ENCODE assay signal across 2 fruit fly cellular contexts in genomic region chrX:11441829-11442634, dm6.
TF ChIP-seq lines count a peak whose summit lies in the region.

Gene Sk1 (plus strand): TSS chrX:11442539.

TF ChIP-seq in whole organism, embryonic, 481 proteins besides CTCF, POLR2A, EP300 and RAD21 (continued from another document):
- TF ChIP-seq Hr51 (GFP tag; optimal IDR thresholded peaks at IDR 0.05; lab: Kevin White, UChicago) (peak in 1 of 2 experiments; percentile 4), CG11504 (tag; optimal IDR thresholded peaks at IDR 0.05; lab: Kevin White, UChicago) (peak; percentile 17), pan (optimal IDR thresholded peaks at IDR 0.05; lab: Kevin White, UChicago) (no peak), pan (GFP tag; optimal IDR thresholded peaks at IDR 0.05 in 1 of 2, IDR thresholded peaks at IDR 0.05 in 1 of 2) (peak in 1 of 2 experiments; percentile 11), CG13894 (tag; optimal IDR thresholded peaks at IDR 0.05; lab: Kevin White, UChicago) (peak; percentile 22), CG9932 (GFP tag; IDR thresholded peaks at IDR 0.05; lab: Robert Waterston, UW) (peak; percentile 41; the same call in 1 of the 2 replicates), Drgx (GFP tag; IDR thresholded peaks at IDR 0.05; lab: Robert Waterston, UW) (0 out of 2 replicates have a peak, but pooled peaks have one; percentile 51), dpn (GFP tag; optimal IDR thresholded peaks at IDR 0.05; lab: Kevin White, UChicago) (peak in 1 of 2 experiments; percentile 3), Eip74EF (GFP tag; optimal IDR thresholded peaks at IDR 0.05; lab: Kevin White, UChicago) (peak in 1 of 2 experiments; percentile 3), lab (GFP tag; optimal IDR thresholded peaks at IDR 0.05; lab: Kevin White, UChicago) (peak; percentile 21), ci (GFP tag; IDR thresholded peaks at IDR 0.05; lab: Robert Waterston, UW) (peak; percentile 53; the same call in 1 of the 3 replicates), Taf1 (GFP tag; IDR thresholded peaks at IDR 0.05; lab: Robert Waterston, UW) (no peak), H15 (GFP tag; IDR thresholded peaks at IDR 0.05; lab: Robert Waterston, UW) (no peak), bigmax (GFP tag; optimal IDR thresholded peaks at IDR 0.05; lab: Kevin White, UChicago) (peak; percentile 64), exex (tag; optimal IDR thresholded peaks at IDR 0.05; lab: Kevin White, UChicago) (peak; percentile 42), CG18599 (GFP tag; optimal IDR thresholded peaks at IDR 0.05; lab: Kevin White, UChicago) (peak; percentile 7), Blimp-1 (GFP tag; optimal IDR thresholded peaks at IDR 0.05; lab: Kevin White, UChicago) (peak; percentile 29), Opbp (GFP tag; IDR thresholded peaks at IDR 0.05; lab: Robert Waterston, UW; ENCODE audit: partially characterized antibody) (no peak), ATbp (GFP tag; optimal IDR thresholded peaks at IDR 0.05; lab: Kevin White, UChicago) (peak; percentile 86), Med (GFP tag; lab: Kevin White, UChicago) (peak; percentile 75), gem (tag; optimal IDR thresholded peaks at IDR 0.05; lab: Kevin White, UChicago) (peak; percentile 3), sens (GFP tag; lab: Kevin White, UChicago) (peak; percentile 63), mirr (GFP tag; optimal IDR thresholded peaks at IDR 0.05; lab: Kevin White, UChicago) (peak; percentile 84), HmgZ (tag; optimal IDR thresholded peaks at IDR 0.05; lab: Kevin White, UChicago) (peak; percentile 6), CG34376 (GFP tag; optimal IDR thresholded peaks at IDR 0.05; lab: Kevin White, UChicago) (peak; percentile 88), CG7839 (tag; optimal IDR thresholded peaks at IDR 0.05; lab: Kevin White, UChicago) (peak; percentile 1), Xrp1 (GFP tag; IDR thresholded peaks at IDR 0.05; lab: Robert Waterston, UW) (peak; percentile 18; the same call in 1 of the 2 replicates), CG7556 (GFP tag; optimal IDR thresholded peaks at IDR 0.05; lab: Kevin White, UChicago) (no peak), Pdp1 (GFP tag; optimal IDR thresholded peaks at IDR 0.05; lab: Kevin White, UChicago) (peak in 1 of 2 experiments; percentile 31), ranshi (GFP tag; IDR thresholded peaks at IDR 0.05; lab: Robert Waterston, UW) (no peak), CG13287 (GFP tag; IDR thresholded peaks at IDR 0.05; lab: Robert Waterston, UW; ENCODE audit: partially characterized antibody) (no peak)

TF ChIP-seq in whole organism, prepupa, 60 proteins besides CTCF, POLR2A, EP300 and RAD21 (continued from another document):
- TF ChIP-seq Hr39 (GFP tag; optimal IDR thresholded peaks at IDR 0.05; lab: Kevin White, UChicago), result peak; percentile 28
- TF ChIP-seq vri (GFP tag; optimal IDR thresholded peaks at IDR 0.05; lab: Kevin White, UChicago), result peak; percentile 74
- no peak for TF ChIP-seq CG6854 (GFP tag; optimal IDR thresholded peaks at IDR 0.05; lab: Kevin White, UChicago)
- TF ChIP-seq svp (GFP tag; lab: Kevin White, UChicago), result peak; percentile 74
- TF ChIP-seq Eip75B (GFP tag; optimal IDR thresholded peaks at IDR 0.05; lab: Kevin White, UChicago), result no peak
- peak; percentile 40 for TF ChIP-seq lz (GFP tag; optimal IDR thresholded peaks at IDR 0.05; lab: Kevin White, UChicago)
- TF ChIP-seq cyc (GFP tag; optimal IDR thresholded peaks at IDR 0.05; lab: Kevin White, UChicago), result peak; percentile 44
- TF ChIP-seq CG16779 (tag; optimal IDR thresholded peaks at IDR 0.05; lab: Kevin White, UChicago), result no peak
- TF ChIP-seq ss (GFP tag; optimal IDR thresholded peaks at IDR 0.05; lab: Kevin White, UChicago), result no peak
- TF ChIP-seq fd59A (GFP tag; optimal IDR thresholded peaks at IDR 0.05; lab: Kevin White, UChicago), result no peak
- TF ChIP-seq CG8632 (GFP tag; optimal IDR thresholded peaks at IDR 0.05; lab: Kevin White, UChicago), result peak; percentile 9
- TF ChIP-seq Met (GFP tag; optimal IDR thresholded peaks at IDR 0.05; lab: Kevin White, UChicago), result peak; percentile 45
- TF ChIP-seq Ets96B (tag; optimal IDR thresholded peaks at IDR 0.05; lab: Kevin White, UChicago), result no peak
- no peak for TF ChIP-seq CG6792 (GFP tag; optimal IDR thresholded peaks at IDR 0.05; lab: Kevin White, UChicago)
- TF ChIP-seq CG15336 (GFP tag; IDR thresholded peaks at IDR 0.05; lab: Robert Waterston, UW), result peak; percentile 35; the same call in 1 of the 2 replicates
- TF ChIP-seq Gug (GFP tag; IDR thresholded peaks at IDR 0.05; lab: Robert Waterston, UW), result no peak
- TF ChIP-seq esn (GFP tag; optimal IDR thresholded peaks at IDR 0.05; lab: Kevin White, UChicago), result peak; percentile 33
- TF ChIP-seq spab (GFP tag; optimal IDR thresholded peaks at IDR 0.05; lab: Kevin White, UChicago), result no peak
- TF ChIP-seq CG11762 (GFP tag; optimal IDR thresholded peaks at IDR 0.05; lab: Kevin White, UChicago; ENCODE audit: insufficient read depth), result no peak
- no peak for TF ChIP-seq Hr38 (GFP tag; optimal IDR thresholded peaks at IDR 0.05; lab: Kevin White, UChicago)
- no peak for TF ChIP-seq CG6808 (GFP tag; optimal IDR thresholded peaks at IDR 0.05; lab: Kevin White, UChicago)
- TF ChIP-seq CG6276 (GFP tag; optimal IDR thresholded peaks at IDR 0.05; lab: Kevin White, UChicago), result no peak
- TF ChIP-seq OdsH (GFP tag; optimal IDR thresholded peaks at IDR 0.05; lab: Kevin White, UChicago), result peak; percentile 14
- no peak for TF ChIP-seq CG9139 (GFP tag; optimal IDR thresholded peaks at IDR 0.05; lab: Kevin White, UChicago)
- no peak for TF ChIP-seq Sox15 (GFP tag; optimal IDR thresholded peaks at IDR 0.05; lab: Kevin White, UChicago)
- no peak for TF ChIP-seq CG11902 (GFP tag; optimal IDR thresholded peaks at IDR 0.05; lab: Kevin White, UChicago)
- TF ChIP-seq CG10669 (GFP tag; optimal IDR thresholded peaks at IDR 0.05; lab: Kevin White, UChicago), result no peak
- peak; percentile 55; the same call in 1 of the 3 replicates for TF ChIP-seq CG6163 (GFP tag; IDR thresholded peaks at IDR 0.05; lab: Robert Waterston, UW)
- peak; percentile 19 for TF ChIP-seq CG3919 (GFP tag; optimal IDR thresholded peaks at IDR 0.05; lab: Kevin White, UChicago)
- TF ChIP-seq net (GFP tag; optimal IDR thresholded peaks at IDR 0.05; lab: Kevin White, UChicago), result peak; percentile 35
- TF ChIP-seq CG7368 (GFP tag; optimal IDR thresholded peaks at IDR 0.05; lab: Kevin White, UChicago), result no peak
- TF ChIP-seq CG3032 (tag; optimal IDR thresholded peaks at IDR 0.05; lab: Kevin White, UChicago), result no peak
- peak; percentile 19 for TF ChIP-seq CG31627 (GFP tag; optimal IDR thresholded peaks at IDR 0.05; lab: Kevin White, UChicago)
- peak; percentile 16 for TF ChIP-seq Lpt (GFP tag; optimal IDR thresholded peaks at IDR 0.05; lab: Kevin White, UChicago)
- TF ChIP-seq Smox (GFP tag; optimal IDR thresholded peaks at IDR 0.05; lab: Kevin White, UChicago), result peak; percentile 26
- no peak for TF ChIP-seq salr (GFP tag; optimal IDR thresholded peaks at IDR 0.05; lab: Kevin White, UChicago)
- no peak for TF ChIP-seq CG8319 (GFP tag; optimal IDR thresholded peaks at IDR 0.05; lab: Kevin White, UChicago)
- TF ChIP-seq CG1621 (tag; optimal IDR thresholded peaks at IDR 0.05; lab: Kevin White, UChicago), result no peak
- peak; percentile 37 for TF ChIP-seq CG34406 (GFP tag; optimal IDR thresholded peaks at IDR 0.05; lab: Kevin White, UChicago)
- no peak for TF ChIP-seq Ets21C (GFP tag; optimal IDR thresholded peaks at IDR 0.05; lab: Kevin White, UChicago)
TF ChIP-seq in whole organism, prepupa: peak in this region for 26.
